Worm (Caenorhabditis elegans): ENCODE measurements around the gene K02F6.4.

DNA sequence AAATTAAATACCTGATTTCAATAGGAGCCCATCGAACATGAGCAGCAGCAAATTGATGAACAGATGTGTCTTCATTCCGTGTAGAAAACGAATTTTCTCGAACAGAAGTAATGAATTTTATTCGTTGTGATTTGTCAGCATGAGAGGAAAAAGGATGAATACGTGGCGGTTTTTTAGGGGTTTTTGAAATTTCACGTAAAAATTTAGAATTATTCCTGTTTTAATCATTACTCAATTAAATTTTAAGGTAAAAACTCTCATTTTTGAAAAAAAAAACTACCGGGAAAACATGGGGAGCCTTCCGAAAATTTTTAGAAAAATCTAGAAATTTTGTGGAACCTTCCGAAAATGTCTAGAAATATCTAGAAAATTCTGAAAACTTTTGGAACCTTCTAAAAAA is 540 bp upstream of the K02F6.4 start, which contains the start of gene K02F6.7:
- TF ChIP-seq ztf-11 (tag; optimal IDR thresholded peaks at IDR 0.05): no peak
- TF ChIP-seq nhr-2 (tag; optimal IDR thresholded peaks at IDR 0.05): no peak
- TF ChIP-seq unc-62 (GFP tag; optimal IDR thresholded peaks at IDR 0.05): no peak
- no peak for TF ChIP-seq unc-120 (tag; optimal IDR thresholded peaks at IDR 0.05; ENCODE audit: poor library complexity, severe bottlenecking)
